Fruit fly (Drosophila melanogaster): ENCODE results near the gene RNaseX25.

The RNaseX25 gene

DNA sequence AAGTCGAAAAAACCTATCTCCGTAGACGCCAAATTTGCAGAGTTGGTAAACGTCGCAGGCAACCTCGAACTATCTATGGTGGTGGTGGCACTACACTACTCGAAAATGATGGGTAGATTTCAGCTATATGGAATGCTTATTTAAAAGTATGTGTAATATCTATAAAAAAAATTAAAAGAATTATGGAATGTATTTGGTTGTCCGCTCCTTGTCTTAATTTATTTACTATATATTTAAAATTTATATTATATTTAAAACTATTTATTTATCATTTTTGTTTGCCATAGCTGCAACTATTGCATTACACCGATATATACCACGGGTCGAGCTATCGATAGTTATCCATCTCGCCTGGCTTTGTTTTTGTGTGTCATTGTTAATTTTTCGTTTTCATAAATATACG, 5.7 kb downstream of the RNaseX25 start, which contains the start of the genes HP4 and CG8209 (continued):
- peak in 1 of 3 experiments; percentile 34 for TF ChIP-seq Stat92E (GFP tag; optimal IDR thresholded peaks at IDR 0.05)
- TF ChIP-seq Aef1 (GFP tag; IDR thresholded peaks at IDR 0.05) = peak; percentile 74
- TF ChIP-seq bowl (GFP tag; IDR thresholded peaks at IDR 0.05) = no peak
- peak; percentile 83; the same call in 2 of the 3 replicates for TF ChIP-seq mld (GFP tag; IDR thresholded peaks at IDR 0.05; ENCODE audit: partially characterized antibody)
- TF ChIP-seq Myb (GFP tag; optimal IDR thresholded peaks at IDR 0.05) = peak; percentile 36
- peak; percentile 63 for TF ChIP-seq kay (GFP tag; optimal IDR thresholded peaks at IDR 0.05)
- TF ChIP-seq CG10209 (GFP tag; optimal IDR thresholded peaks at IDR 0.05) = peak; percentile 83
- TF ChIP-seq Six4 (GFP tag; optimal IDR thresholded peaks at IDR 0.05) = peak; percentile 63
- TF ChIP-seq CG10462 (GFP tag; optimal IDR thresholded peaks at IDR 0.05) = peak; percentile 49
- TF ChIP-seq CG7745 (tag; optimal IDR thresholded peaks at IDR 0.05) = no peak
- TF ChIP-seq CG2129 (GFP tag; IDR thresholded peaks at IDR 0.05; ENCODE audit: partially characterized antibody) = peak; percentile 96
- TF ChIP-seq hkb (optimal IDR thresholded peaks at IDR 0.05) = no peak
- TF ChIP-seq hkb (GFP tag; IDR thresholded peaks at IDR 0.05) = peak; percentile 83
- TF ChIP-seq Gsc (GFP tag; IDR thresholded peaks at IDR 0.05) = no peak
- no peak for TF ChIP-seq Mes4 (GFP tag; optimal IDR thresholded peaks at IDR 0.05)
- peak in 1 of 2 experiments; percentile 63 for TF ChIP-seq Eip74EF (GFP tag; optimal IDR thresholded peaks at IDR 0.05)
- TF ChIP-seq Drgx (GFP tag; IDR thresholded peaks at IDR 0.05) = peak; percentile 74
- peak; percentile 68 for TF ChIP-seq CG43689 (GFP tag; IDR thresholded peaks at IDR 0.05)
- peak; percentile 52 for TF ChIP-seq tap (tag; optimal IDR thresholded peaks at IDR 0.05)
- TF ChIP-seq tll (GFP tag; optimal IDR thresholded peaks at IDR 0.05) = peak in 1 of 2 experiments; percentile 8
- peak; percentile 96 for TF ChIP-seq hbn (GFP tag; IDR thresholded peaks at IDR 0.05; ENCODE audit: partially characterized antibody)
- no peak for TF ChIP-seq CG4282 (GFP tag; optimal IDR thresholded peaks at IDR 0.05)
- peak; percentile 2 for TF ChIP-seq CG17802 (tag; optimal IDR thresholded peaks at IDR 0.05)
- no peak for TF ChIP-seq CG7928 (GFP tag; optimal IDR thresholded peaks at IDR 0.05)
- peak; percentile 26 for TF ChIP-seq CG1529 (GFP tag; optimal IDR thresholded peaks at IDR 0.05)
- TF ChIP-seq CG32532 (GFP tag; IDR thresholded peaks at IDR 0.05) = peak; percentile 90
- TF ChIP-seq CHES-1-like (GFP tag; optimal IDR thresholded peaks at IDR 0.05) = no peak
- peak; percentile 83 for TF ChIP-seq Sox100B (GFP tag; optimal IDR thresholded peaks at IDR 0.05)
- TF ChIP-seq CG14050 (GFP tag; IDR thresholded peaks at IDR 0.05) = peak; percentile 62; the same call in 2 of the 3 replicates
- TF ChIP-seq oc (tag; optimal IDR thresholded peaks at IDR 0.05) = peak; percentile 80
- TF ChIP-seq stc (GFP tag; IDR thresholded peaks at IDR 0.05) = peak; percentile 87
- peak; percentile 35 for TF ChIP-seq CG9437 (GFP tag; optimal IDR thresholded peaks at IDR 0.05)
- TF ChIP-seq crc (GFP tag; optimal IDR thresholded peaks at IDR 0.05) = no peak
- no peak for TF ChIP-seq Neu2 (GFP tag; optimal IDR thresholded peaks at IDR 0.05; ENCODE audit: borderline replicate concordance)
- peak; percentile 96 for TF ChIP-seq sna (GFP tag; IDR thresholded peaks at IDR 0.05; ENCODE audit: partially characterized antibody)
- TF ChIP-seq aop (GFP tag; IDR thresholded peaks at IDR 0.05) = peak; percentile 37; the same call in 1 of the 2 replicates
- peak; percentile 22 for TF ChIP-seq odd (GFP tag; optimal IDR thresholded peaks at IDR 0.05)
- peak; percentile 79 for TF ChIP-seq CG10654 (GFP tag; optimal IDR thresholded peaks at IDR 0.05)
- peak; percentile 70 for TF ChIP-seq BtbVII (GFP tag; optimal IDR thresholded peaks at IDR 0.05)
- TF ChIP-seq usp (GFP tag; optimal IDR thresholded peaks at IDR 0.05) = no peak
- TF ChIP-seq CG14965 (GFP tag; optimal IDR thresholded peaks at IDR 0.05; ENCODE audit: borderline replicate concordance) = no peak
- TF ChIP-seq Pdp1 (GFP tag; optimal IDR thresholded peaks at IDR 0.05) = peak; percentile 53 to 63
- TF ChIP-seq Jarid2 (GFP tag; optimal IDR thresholded peaks at IDR 0.05) = no peak
- TF ChIP-seq CG30431 (GFP tag; optimal IDR thresholded peaks at IDR 0.05) = peak; percentile 60
- peak; percentile 73 for TF ChIP-seq CG4820 (GFP tag; optimal IDR thresholded peaks at IDR 0.05)
- TF ChIP-seq schlank (tag; optimal IDR thresholded peaks at IDR 0.05) = peak; percentile 14
- TF ChIP-seq CG18599 (GFP tag; optimal IDR thresholded peaks at IDR 0.05) = peak; percentile 88
- TF ChIP-seq peb (GFP tag; IDR thresholded peaks at IDR 0.05) = peak; percentile 45; the same call in 1 of the 2 replicates
- TF ChIP-seq Dref (GFP tag; IDR thresholded peaks at IDR 0.05) = peak; percentile 70
- peak; percentile 93; the same call in 2 of the 4 replicates for TF ChIP-seq chinmo (GFP tag; IDR thresholded peaks at IDR 0.05; ENCODE audit: partially characterized antibody)

Data from whole organism, embryonic.